Worm (Caenorhabditis elegans) whole organism, L3 larva: ENCODE results near the gene cest-2.3.

ENCODE experiments used
- R02D3.7 ChIP-seq: fragments of 150-350 bp; optimal IDR thresholded peaks from 2 replicates; lab custom pipeline; 2014; ENCODE audit warnings: missing biosample characterization, missing genetic modification characterization
- ZK546.5 ChIP-seq: sonication (generic microtip); optimal IDR thresholded peaks from 2 replicates; lab custom pipeline; 2017; ENCODE audit warnings: missing biosample characterization, missing genetic modification characterization
- ceh-16 ChIP-seq: sonication (generic microtip); optimal IDR thresholded peaks from 2 replicates; lab custom pipeline; 2017; ENCODE audit warnings: missing biosample characterization, missing genetic modification characterization
- ceh-82 ChIP-seq: fragments of 150-350 bp; optimal IDR thresholded peaks from 2 replicates; lab custom pipeline; 2014; ENCODE audit warnings: missing biosample characterization, missing genetic modification characterization
- egl-27 ChIP-seq: sonication (generic microtip); optimal IDR thresholded peaks from 4 replicates; lab custom pipeline; 2017; ENCODE audit warnings: missing biosample characterization, missing genetic modification reagents, missing genetic modification characterization
- egl-5 ChIP-seq: fragments of 150-350 bp; optimal IDR thresholded peaks from 2 replicates; lab custom pipeline; 2017; ENCODE audit warnings: missing biosample characterization, missing genetic modification reagents, missing genetic modification characterization, inconsistent platforms
- elt-1 ChIP-seq: fragments of 150-350 bp; optimal IDR thresholded peaks from 2 replicates; lab custom pipeline; 2014; ENCODE audit warnings: missing biosample characterization, missing genetic modification characterization
- elt-2 ChIP-seq: sonication (generic microtip); optimal IDR thresholded peaks from 2 replicates; lab custom pipeline; 2016; ENCODE audit warnings: missing genetic modification reagents, mild to moderate bottlenecking, missing genetic modification characterization, missing compliant biosample characterization
- eor-1 ChIP-seq, 2 experiments: fragments of 150-350 bp; optimal IDR thresholded peaks; 2 replicates each; lab custom pipeline; 2014 to 2018; ENCODE audit warnings: missing biosample characterization in 2 of 2, missing genetic modification characterization in 2 of 2
- fkh-10 ChIP-seq: sonication (generic microtip); optimal IDR thresholded peaks from 2 replicates; lab custom pipeline; 2017; ENCODE audit warnings: missing biosample characterization, missing genetic modification reagents, missing genetic modification characterization
- fos-1 ChIP-seq: fragments of 150-350 bp; optimal IDR thresholded peaks from 2 replicates; lab custom pipeline; 2014; ENCODE audit warnings: missing biosample characterization, missing genetic modification characterization
- hmg-11 ChIP-seq: sonication (generic microtip); optimal IDR thresholded peaks from 2 replicates; lab custom pipeline; 2016; ENCODE audit warnings: missing genetic modification characterization, missing compliant biosample characterization
- jun-1 ChIP-seq: fragments of 150-350 bp; optimal IDR thresholded peaks from 2 replicates; lab custom pipeline; 2014; ENCODE audit warnings: missing biosample characterization, missing genetic modification reagents, missing genetic modification characterization
- lin-15B ChIP-seq: fragments of 150-350 bp; optimal IDR thresholded peaks from 2 replicates; lab custom pipeline; 2014; ENCODE audit warnings: missing biosample characterization, missing genetic modification characterization
- lin-39 ChIP-seq: fragments of 150-350 bp; optimal IDR thresholded peaks from 2 replicates; lab custom pipeline; 2018; ENCODE audit warnings: missing biosample characterization, missing genetic modification reagents, missing genetic modification characterization
- mdl-1 ChIP-seq: fragments of 150-350 bp; optimal IDR thresholded peaks from 2 replicates; lab custom pipeline; 2014; ENCODE audit warnings: missing biosample characterization, missing genetic modification characterization
- mml-1 ChIP-seq: fragments of 150-350 bp; sonication (generic microtip); optimal IDR thresholded peaks from 3 replicates; lab custom pipeline; 2014; ENCODE audit warnings: missing biosample characterization, missing genetic modification characterization
- nfya-1 ChIP-seq: sonication (generic microtip); optimal IDR thresholded peaks from 2 replicates; lab custom pipeline; 2017; ENCODE audit warnings: missing genetic modification characterization, mild to moderate bottlenecking, missing compliant biosample characterization, antibody characterized with exemption, moderate library complexity; ENCODE audit not compliant: insufficient read depth
- nhr-12 ChIP-seq: fragments of 150-350 bp; optimal IDR thresholded peaks from 2 replicates; lab custom pipeline; 2014; ENCODE audit warnings: missing biosample characterization, missing genetic modification characterization
- nhr-237 ChIP-seq: fragments of 150-350 bp; optimal IDR thresholded peaks from 2 replicates; lab custom pipeline; 2014; ENCODE audit warnings: missing biosample characterization, missing genetic modification characterization
- nhr-25 ChIP-seq: sonication (generic microtip); optimal IDR thresholded peaks from 2 replicates; lab custom pipeline; 2017; ENCODE audit warnings: missing biosample characterization, missing genetic modification characterization
- nhr-43 ChIP-seq: sonication (generic microtip); optimal IDR thresholded peaks from 2 replicates; lab custom pipeline; 2016; ENCODE audit warnings: mild to moderate bottlenecking, missing genetic modification characterization, missing compliant biosample characterization; ENCODE audit not compliant: poor library complexity, severe bottlenecking
- nhr-76 ChIP-seq: fragments of 150-350 bp; sonication (generic microtip); optimal IDR thresholded peaks from 5 replicates; lab custom pipeline; 2014; ENCODE audit warnings: missing biosample characterization, missing genetic modification characterization
- nhr-77 ChIP-seq: fragments of 150-350 bp; optimal IDR thresholded peaks from 2 replicates; lab custom pipeline; 2014; ENCODE audit warnings: missing biosample characterization, missing genetic modification characterization
- pha-4 ChIP-seq: fragments of 150-350 bp; optimal IDR thresholded peaks from 2 replicates; lab custom pipeline; 2014; ENCODE audit warnings: missing biosample characterization, missing genetic modification reagents, missing genetic modification characterization
- pqm-1 ChIP-seq: fragments of 150-350 bp; optimal IDR thresholded peaks from 2 replicates; lab custom pipeline; 2017; ENCODE audit warnings: missing biosample characterization, missing genetic modification characterization, inconsistent platforms
- skn-1 ChIP-seq: fragments of 150-350 bp; optimal IDR thresholded peaks from 2 replicates; lab custom pipeline; 2014; ENCODE audit warnings: missing biosample characterization, missing genetic modification characterization
- tbx-2 ChIP-seq: sonication (generic microtip); optimal IDR thresholded peaks from 2 replicates; lab custom pipeline; 2016; ENCODE audit warnings: mild to moderate bottlenecking, missing genetic modification characterization, missing compliant biosample characterization
- unc-39 ChIP-seq: sonication (generic microtip); optimal IDR thresholded peaks from 4 replicates; lab custom pipeline; 2017; ENCODE audit warnings: missing biosample characterization, missing genetic modification characterization
- ztf-11 ChIP-seq: fragments of 150-350 bp; optimal IDR thresholded peaks from 2 replicates; lab custom pipeline; 2014; ENCODE audit warnings: missing biosample characterization, missing genetic modification characterization
- ztf-4 ChIP-seq: fragments of 150-350 bp; optimal IDR thresholded peaks from 2 replicates; lab custom pipeline; 2014; ENCODE audit warnings: missing biosample characterization, missing genetic modification characterization

Gene cest-2.3

DNA sequence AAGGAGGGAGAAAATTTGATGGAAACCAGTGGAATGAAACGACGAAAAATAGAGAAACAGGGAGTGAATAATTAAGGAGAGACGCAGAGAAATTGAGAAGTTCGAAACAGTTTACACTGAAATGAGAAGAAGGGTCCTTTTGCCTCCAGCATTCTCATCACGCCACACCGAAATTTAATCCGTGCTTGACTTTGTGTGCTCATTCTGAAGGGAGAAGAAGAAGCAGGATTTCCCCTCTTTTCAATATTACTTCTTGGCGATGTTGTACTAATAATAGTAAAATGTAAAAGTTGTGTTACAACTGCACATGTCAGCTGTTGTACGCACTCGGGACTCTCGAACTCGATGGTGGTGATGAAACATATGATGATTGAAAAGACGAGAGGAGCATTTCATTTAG, 29.1 kb downstream of the cest-2.3 start:
- TF ChIP-seq skn-1 (tag; lab: Kevin White, UChicago) (no peak), ztf-4 (tag; lab: Kevin White, UChicago) (no peak), ceh-16 (tag; lab: Kevin White, UChicago) (no peak), hmg-11 (tag; lab: Kevin White, UChicago) (no peak), nhr-77 (tag; lab: Kevin White, UChicago) (no peak), pqm-1 (tag; lab: Kevin White, UChicago) (no peak), nhr-25 (no peak), egl-5 (no peak), fos-1 (tag; lab: Kevin White, UChicago) (no peak)

DNA sequence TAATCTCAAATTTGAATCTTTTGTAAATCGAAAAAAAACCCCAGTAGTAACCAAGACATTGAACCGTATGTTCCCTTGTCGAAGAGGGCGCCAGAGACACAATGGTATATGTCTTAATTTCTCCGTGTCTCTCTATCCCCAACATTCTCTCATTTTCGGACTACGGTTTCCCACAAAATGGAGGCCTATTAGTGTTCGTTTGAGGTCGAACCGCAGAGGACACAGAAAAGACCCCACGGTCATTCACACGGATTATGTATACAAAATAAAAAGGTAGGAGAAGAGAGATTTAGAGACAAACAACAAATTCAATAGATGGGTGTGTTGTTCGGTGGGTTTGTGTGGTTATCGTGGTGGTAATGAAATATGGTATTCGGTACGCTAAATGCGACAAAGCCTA, 31.8 kb downstream of the cest-2.3 start:
- TF ChIP-seq ZK546.5 (tag; lab: Kevin White, UChicago) = no peak
- TF ChIP-seq nhr-25 = peak; percentile 69

- TF ChIP-seq tbx-2 = no peak
- TF ChIP-seq R02D3.7 = no peak
These were observed 33.6 kb downstream of the cest-2.3 start for ce11 chrV:14149125-14149524.

DNA sequence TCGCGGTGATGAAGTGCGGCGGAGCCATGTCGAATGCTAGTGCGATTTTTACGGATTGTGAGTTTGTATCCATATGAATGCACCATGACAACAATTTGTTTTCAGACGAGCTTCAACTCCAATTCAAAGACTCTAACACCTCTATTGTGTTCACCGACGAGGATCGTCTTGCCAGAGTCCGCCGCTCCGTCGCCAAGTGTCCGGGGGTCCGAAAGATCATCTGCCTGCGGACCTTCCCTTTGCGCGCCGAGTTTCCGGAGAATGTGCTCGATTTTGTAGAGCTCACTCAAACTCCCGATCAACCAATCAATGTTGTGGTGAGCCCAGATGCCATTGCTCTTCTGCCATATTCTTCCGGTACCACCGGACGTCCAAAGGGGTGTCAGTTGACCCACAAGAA, 35.6 kb downstream of the cest-2.3 start:
- TF ChIP-seq nhr-12 (tag; lab: Kevin White, UChicago) (no peak), lin-39 (tag; lab: Kevin White, UChicago) (no peak), pqm-1 (tag; lab: Kevin White, UChicago) (no peak), lin-15B (tag; lab: Kevin White, UChicago) (no peak)

DNA sequence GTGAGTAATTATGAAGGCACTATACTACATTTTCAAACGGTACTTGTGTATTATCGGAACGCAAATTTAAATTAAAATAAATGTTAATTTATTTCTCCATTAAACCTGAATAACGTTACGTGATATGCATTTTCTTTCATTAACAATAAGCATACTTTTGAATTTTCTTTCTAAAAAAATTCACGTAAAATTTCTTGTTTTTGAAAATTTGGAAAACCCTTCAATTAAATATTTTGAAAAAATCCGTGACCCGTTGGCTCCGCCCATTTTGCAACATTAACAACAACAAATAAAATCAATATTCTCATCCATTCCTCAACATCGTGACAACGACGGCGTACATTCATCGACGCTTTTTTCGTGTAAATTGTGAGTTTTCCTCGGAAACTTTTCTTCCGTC, 36.6 kb downstream of the cest-2.3 start, which contains the start of gene acs-10:
TSS of gene acs-10 (plus strand) at position 301 of the 400 bp plus-strand sequence.
- no peak for TF ChIP-seq nhr-77 (tag; lab: Kevin White, UChicago)
- no peak for TF ChIP-seq pqm-1 (tag; lab: Kevin White, UChicago)
- TF ChIP-seq elt-2 = no peak
- no peak for TF ChIP-seq mdl-1 (tag; lab: Kevin White, UChicago)
- no peak for TF ChIP-seq tbx-2
- TF ChIP-seq unc-39 (tag; lab: Kevin White, UChicago) = no peak

DNA sequence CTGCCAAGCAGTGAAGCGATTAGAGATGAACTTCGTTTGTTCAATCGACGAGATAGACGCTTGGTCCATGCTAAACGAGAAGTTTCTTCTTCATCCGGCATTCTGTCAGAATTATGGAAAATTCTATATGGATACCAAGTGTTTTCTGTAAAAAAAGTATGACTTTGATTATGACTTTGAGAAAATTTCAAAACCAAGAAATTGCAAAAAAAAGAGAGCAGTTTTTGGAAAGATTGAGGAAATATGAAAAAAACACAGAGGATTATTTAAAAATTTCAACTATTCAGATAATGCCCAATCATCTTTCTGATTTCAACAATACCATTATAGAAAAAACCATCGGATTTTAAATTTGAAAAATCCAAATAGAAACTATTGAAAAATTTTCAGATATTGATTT, 37.5 kb downstream of the cest-2.3 start, which contains the start of gene par-1:
TSS of gene par-1 (minus strand) at position 101 of the 400 bp plus-strand sequence.
- no peak for TF ChIP-seq jun-1 (tag; lab: Kevin White, UChicago)
- TF ChIP-seq egl-27 = no peak
- no peak for TF ChIP-seq skn-1 (tag; lab: Kevin White, UChicago)
- TF ChIP-seq nhr-77 (tag; lab: Kevin White, UChicago) = no peak
- no peak for TF ChIP-seq mml-1 (tag; lab: Kevin White, UChicago)
- no peak for TF ChIP-seq unc-39 (tag; lab: Kevin White, UChicago)
- TF ChIP-seq pha-4 (tag; lab: Kevin White, UChicago) = no peak
- no peak for TF ChIP-seq nhr-237
- TF ChIP-seq elt-1 (tag; lab: Kevin White, UChicago) = no peak
- no peak for TF ChIP-seq nhr-43 (tag; lab: Kevin White, UChicago)
- no peak for TF ChIP-seq nhr-25

ce11 chrV:14143634-14144033, 39.1 kb downstream of the cest-2.3 start:
- TF ChIP-seq lin-39 (tag; lab: Kevin White, UChicago) (no peak), elt-1 (tag; lab: Kevin White, UChicago) (no peak), lin-15B (tag; lab: Kevin White, UChicago) (peak; percentile 38), hmg-11 (tag; lab: Kevin White, UChicago) (peak; percentile 58), ceh-82 (tag; lab: Kevin White, UChicago) (no peak), eor-1 (tag; optimal IDR thresholded peaks at IDR 0.05; lab: Kevin White, UChicago) (no peak), ztf-11 (no peak), tbx-2 (peak; percentile 48), nhr-76 (tag; lab: Kevin White, UChicago) (no peak), fkh-10 (GFP tag; lab: Kevin White, UChicago) (peak; percentile 77), nfya-1 (tag; lab: Kevin White, UChicago) (peak; percentile 53), mml-1 (tag; lab: Kevin White, UChicago) (no peak)
